Worm (Caenorhabditis elegans): ENCODE data around the gene W06B4.1.

Gene W06B4.1

ce11 chrII:4453051-4453450 is 18.3 kb upstream of the W06B4.1 start, which contains the start of gene twk-2:
Gene twk-2 (minus strand): TSS chrII:4453151.
- no peak for TF ChIP-seq tbx-9 (tag; optimal IDR thresholded peaks at IDR 0.05; ENCODE audit: borderline replicate concordance)
- no peak for TF ChIP-seq somi-1 (GFP tag; optimal IDR thresholded peaks at IDR 0.05)
- no peak for TF ChIP-seq Y95B8A.8 (GFP tag; IDR thresholded peaks at IDR 0.05)
- no peak for TF ChIP-seq mel-28 (tag; optimal IDR thresholded peaks at IDR 0.05; ENCODE audit: borderline replicate concordance)
- TF ChIP-seq K11D2.4 (GFP tag; IDR thresholded peaks at IDR 0.05) = no peak
- TF ChIP-seq madf-8 (GFP tag; conservative IDR thresholded peaks at IDR 0.05) = no peak
- TF ChIP-seq ztf-3 (GFP tag; optimal IDR thresholded peaks at IDR 0.05) = no peak

DNA sequence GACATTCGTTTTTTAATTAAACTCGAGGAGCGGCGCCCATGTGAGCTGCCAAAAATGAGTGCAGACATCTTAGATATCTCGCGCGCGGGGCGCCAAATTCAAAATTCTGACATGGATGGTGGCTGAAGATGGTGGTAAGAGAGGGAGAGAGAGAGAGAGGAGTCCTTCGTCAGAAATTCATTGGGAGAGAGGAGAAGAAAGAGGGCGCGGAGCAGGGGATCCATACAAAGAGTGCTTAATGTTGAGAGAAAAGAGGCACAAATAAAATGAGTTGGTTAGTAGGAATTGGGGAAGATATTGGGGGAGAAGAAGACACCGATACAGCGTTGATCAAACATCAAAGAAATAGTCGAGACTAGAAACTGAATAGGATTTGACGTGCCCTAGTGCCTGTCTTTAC is 17.9 kb upstream of the W06B4.1 start:
- TF ChIP-seq C06A6.2 (GFP tag; conservative IDR thresholded peaks at IDR 0.05) (no peak), B0035.1 (tag; optimal IDR thresholded peaks at IDR 0.05) (no peak), zfh-2 (GFP tag; conservative IDR thresholded peaks at IDR 0.05) (peak; percentile 20; the same call in 1 of the 2 replicates), pbrm-1 (GFP tag; IDR thresholded peaks at IDR 0.05) (no peak), ceh-27 (GFP tag; optimal IDR thresholded peaks at IDR 0.05) (peak; percentile 6), fkh-3 (tag; optimal IDR thresholded peaks at IDR 0.05) (no peak)

ce11 chrII:4454823-4455222 is 16.6 kb upstream of the W06B4.1 start:
- TF ChIP-seq snpc-4 (GFP tag; optimal IDR thresholded peaks at IDR 0.05) = no peak
- no peak for TF ChIP-seq snpc-4 (tag; optimal IDR thresholded peaks at IDR 0.05)
- TF ChIP-seq F57C9.4 (tag; optimal IDR thresholded peaks at IDR 0.05) = no peak
- no peak for TF ChIP-seq athp-1 (tag; optimal IDR thresholded peaks at IDR 0.05)
- TF ChIP-seq pbrm-1 (GFP tag; IDR thresholded peaks at IDR 0.05) = no peak
- TF ChIP-seq madf-8 (GFP tag; conservative IDR thresholded peaks at IDR 0.05) = no peak
- TF ChIP-seq C17E4.6 (GFP tag; IDR thresholded peaks at IDR 0.05) = no peak
- no peak for TF ChIP-seq Y95B8A.8 (GFP tag; IDR thresholded peaks at IDR 0.05)
- TF ChIP-seq mcd-1 (GFP tag; IDR thresholded peaks at IDR 0.05) = no peak
- TF ChIP-seq F49E8.2 (tag; optimal IDR thresholded peaks at IDR 0.05; ENCODE audit: insufficient read depth) = no peak

ce11 chrII:4456024-4456423 is 15.4 kb upstream of the W06B4.1 start:
- TF ChIP-seq madf-10 (tag; optimal IDR thresholded peaks at IDR 0.05) = no peak
- TF ChIP-seq K12H6.12 (tag; optimal IDR thresholded peaks at IDR 0.05) = peak; percentile 55
- TF ChIP-seq hmg-20 (GFP tag; IDR thresholded peaks at IDR 0.05) = no peak
- no peak for TF ChIP-seq sea-2 (GFP tag; IDR thresholded peaks at IDR 0.05)
- TF ChIP-seq Y53F4B.3 (GFP tag; IDR thresholded peaks at IDR 0.05) = no peak
- no peak for TF ChIP-seq lin-40 (tag; optimal IDR thresholded peaks at IDR 0.05)
- TF ChIP-seq nhr-120 (GFP tag; IDR thresholded peaks at IDR 0.05) = no peak
- TF ChIP-seq Y53G8AR.9 (GFP tag; conservative IDR thresholded peaks at IDR 0.05) = no peak
- no peak for TF ChIP-seq nhr-90 (tag; optimal IDR thresholded peaks at IDR 0.05)
- 0 out of 2 replicates have a peak, but pooled peaks have one; percentile 34 for TF ChIP-seq ztf-6 (GFP tag; IDR thresholded peaks at IDR 0.05)
- TF ChIP-seq lsy-27 (tag; optimal IDR thresholded peaks at IDR 0.05; ENCODE audit: borderline replicate concordance, insufficient read depth) = no peak
- no peak for TF ChIP-seq him-1 (tag; optimal IDR thresholded peaks at IDR 0.05)
- no peak for TF ChIP-seq die-1 (tag; optimal IDR thresholded peaks at IDR 0.05)
- TF ChIP-seq rpc-1 (optimal IDR thresholded peaks at IDR 0.05) = no peak
- no peak for TF ChIP-seq rpc-1 (tag; optimal IDR thresholded peaks at IDR 0.05)
- TF ChIP-seq K11D2.4 (GFP tag; IDR thresholded peaks at IDR 0.05) = 0 out of 2 replicates have a peak, but pooled peaks have one; percentile 34
- no peak for TF ChIP-seq B0019.2 (GFP tag; conservative IDR thresholded peaks at IDR 0.05)
- TF ChIP-seq tlf-1 (GFP tag; optimal IDR thresholded peaks at IDR 0.05) = no peak
- TF ChIP-seq madf-3 (GFP tag; IDR thresholded peaks at IDR 0.05) = no peak
- no peak for TF ChIP-seq ztf-26 (tag; optimal IDR thresholded peaks at IDR 0.05)
- TF ChIP-seq Y79H2A.3 (GFP tag; conservative IDR thresholded peaks at IDR 0.05) = no peak
- TF ChIP-seq pbrm-1 (GFP tag; IDR thresholded peaks at IDR 0.05) = no peak
- no peak for TF ChIP-seq nfya-1 (tag; optimal IDR thresholded peaks at IDR 0.05; ENCODE audit: borderline replicate concordance, insufficient read depth)
- TF ChIP-seq F49E8.2 (tag; optimal IDR thresholded peaks at IDR 0.05; ENCODE audit: insufficient read depth) = no peak
- TF ChIP-seq C06A6.2 (GFP tag; conservative IDR thresholded peaks at IDR 0.05) = no peak
- TF ChIP-seq sdz-38 (tag; optimal IDR thresholded peaks at IDR 0.05) = no peak
- no peak for TF ChIP-seq ceh-40 (GFP tag; IDR thresholded peaks at IDR 0.05)
- no peak for TF ChIP-seq mel-28 (tag; optimal IDR thresholded peaks at IDR 0.05; ENCODE audit: borderline replicate concordance)
- no peak for TF ChIP-seq unc-130 (GFP tag; optimal IDR thresholded peaks at IDR 0.05)

All from whole organism, young adult.